Fruit fly (Drosophila melanogaster) whole organism, embryonic: ENCODE data around the gene RacGAP84C.

Experiments
- Blimp-1 ChIP-seq: fragments of 200-800 bp; sonication (Bioruptor generic); optimal IDR thresholded peaks from 3 replicates; lab custom pipeline; 2018; ENCODE audit warnings: missing biosample characterization, missing genetic modification characterization, mild to moderate bottlenecking, moderate library complexity, missing genetic modification reagents
- CG10979 ChIP-seq: fragments of 200-800 bp; sonication (Bioruptor generic); optimal IDR thresholded peaks from 2 replicates; lab custom pipeline; 2018; ENCODE audit warnings: missing biosample characterization, mild to moderate bottlenecking, missing genetic modification characterization, moderate library complexity
- CG11504 ChIP-seq: fragments of 200-800 bp; sonication (Bioruptor generic); optimal IDR thresholded peaks from 3 replicates; lab custom pipeline; 2019; ENCODE audit warnings: missing biosample characterization, mild to moderate bottlenecking, missing genetic modification characterization, moderate library complexity
- CG17328 ChIP-seq: fragments of 200-800 bp; sonication (Bioruptor generic); IDR thresholded peaks from 2 replicates; pipeline ENCODE4 v1.3.6; 2022; ENCODE audit warnings: missing biosample characterization, missing genetic modification characterization
- CG17361 ChIP-seq: fragments of 200-800 bp; sonication (Bioruptor generic); IDR thresholded peaks from 3 replicates; pipeline ENCODE4 v1.3.6; 2022; ENCODE audit warnings: missing biosample characterization, missing genetic modification characterization
- CG17385 ChIP-seq: fragments of 200-800 bp; sonication (Bioruptor generic); optimal IDR thresholded peaks from 3 replicates; lab custom pipeline; 2018; ENCODE audit warnings: missing biosample characterization, mild to moderate bottlenecking, missing genetic modification characterization
- ac ChIP-seq: fragments of 200-800 bp; sonication (Bioruptor generic); optimal IDR thresholded peaks from 3 replicates; lab custom pipeline; 2017; ENCODE audit warnings: missing biosample characterization, mild to moderate bottlenecking, missing genetic modification characterization
- cg ChIP-seq: fragments of 200-800 bp; sonication (Bioruptor generic); optimal IDR thresholded peaks from 3 replicates; lab custom pipeline; 2019; ENCODE audit warnings: missing biosample characterization, mild to moderate bottlenecking, missing genetic modification characterization, moderate library complexity
- fd64A ChIP-seq: fragments of 200-800 bp; sonication (Bioruptor generic); optimal IDR thresholded peaks from 3 replicates; lab custom pipeline; 2018; ENCODE audit warnings: missing biosample characterization, mild to moderate bottlenecking, missing genetic modification characterization
- gem ChIP-seq: fragments of 200-800 bp; sonication (Bioruptor generic); optimal IDR thresholded peaks from 2 replicates; lab custom pipeline; 2019; ENCODE audit warnings: missing biosample characterization, mild to moderate bottlenecking, missing genetic modification characterization, moderate library complexity
- prd ChIP-seq, 3 experiments: fragments of >200 bp in 2 of 3; fragments of 200-800 bp in 1 of 3; sonication (Bioruptor generic) in 1 of 3; optimal IDR thresholded peaks in 2 of 3; IDR thresholded peaks in 1 of 3; 2 replicates in 2 of 3; 3 replicates in 1 of 3; pipeline versions ENCODE4 v1.3.6 to Lab custom; 2017 to 2022; ENCODE audit warnings: missing biosample characterization in 1 of 3, missing genetic modification characterization in 1 of 3
- ssp ChIP-seq: fragments of 200-800 bp; sonication (Bioruptor generic); IDR thresholded peaks from 2 replicates; pipeline ENCODE4 v1.3.6; 2022; ENCODE audit warnings: missing biosample characterization, missing genetic modification characterization

Gene RacGAP84C

dm6 chr3R:7336454-7336853 is 50.7 kb downstream of the RacGAP84C start:
- TF ChIP-seq CG11504 (peak; percentile 53), CG17361 (0 out of 3 replicates have a peak, but pooled peaks have one; percentile 14), ac (GFP tag; lab: Kevin White, UChicago) (no peak), CG10979 (no peak), CG17328 (no peak), ssp (GFP tag; lab: Robert Waterston, UW) (no peak), prd (optimal IDR thresholded peaks at IDR 0.05; lab: Kevin White, UChicago) (no peak), prd (GFP tag; IDR thresholded peaks at IDR 0.05; lab: Robert Waterston, UW) (no peak), fd64A (no peak), cg (no peak), CG17385 (GFP tag; lab: Kevin White, UChicago) (no peak), gem (tag; lab: Kevin White, UChicago) (peak; percentile 17), Blimp-1 (GFP tag; lab: Kevin White, UChicago) (peak; percentile 15)
